Worm (Caenorhabditis elegans) whole organism, L1 larva: Measurements from ENCODE around the gene xbx-6.

Experiments
- C04F5.9 ChIP-seq: sonication (generic microtip); optimal IDR thresholded peaks from 2 replicates; lab custom pipeline; 2016; ENCODE audit warnings: missing genetic modification characterization, missing compliant biosample characterization
- aha-1 ChIP-seq: fragments of 150-350 bp; optimal IDR thresholded peaks from 2 replicates; lab custom pipeline; 2014; ENCODE audit warnings: missing biosample characterization, missing genetic modification characterization
- alr-1 ChIP-seq: fragments of 200-800 bp; sonication (Bioruptor generic); optimal IDR thresholded peaks from 2 replicates; lab custom pipeline; 2018; ENCODE audit warnings: borderline replicate concordance, mild to moderate bottlenecking, missing genetic modification characterization, missing compliant biosample characterization
- blmp-1 ChIP-seq: fragments of 150-350 bp; optimal IDR thresholded peaks from 2 replicates; lab custom pipeline; 2014; ENCODE audit warnings: missing biosample characterization, missing genetic modification characterization
- ceh-63 ChIP-seq: fragments of 200-800 bp; sonication (Bioruptor generic); optimal IDR thresholded peaks from 2 replicates; lab custom pipeline; 2018; ENCODE audit warnings: mild to moderate bottlenecking, missing genetic modification characterization, missing compliant biosample characterization
- ceh-88 ChIP-seq: fragments of 200-800 bp; sonication (Bioruptor generic); IDR thresholded peaks from 2 replicates; pipeline ENCODE4 v1.3.6; 2022; ENCODE audit warnings: missing genetic modification characterization, missing compliant biosample characterization
- ces-1 ChIP-seq: fragments of 150-350 bp; optimal IDR thresholded peaks from 2 replicates; lab custom pipeline; 2014; ENCODE audit warnings: missing biosample characterization, missing genetic modification reagents, missing genetic modification characterization
- dpl-1 ChIP-seq, 3 experiments: fragments of 150-350 bp in 2 of 3; sonication (generic microtip) in 1 of 3; optimal IDR thresholded peaks; 2 replicates each; lab custom pipeline; 2014 to 2017; ENCODE audit warnings: missing biosample characterization in 3 of 3, missing genetic modification characterization in 3 of 3, missing genetic modification reagents in 3 of 3
- dsc-1 ChIP-seq: sonication (generic microtip); optimal IDR thresholded peaks from 2 replicates; lab custom pipeline; 2016; ENCODE audit warnings: mild to moderate bottlenecking, missing genetic modification characterization, missing compliant biosample characterization
- efl-3 ChIP-seq: fragments of 200-800 bp; sonication (Bioruptor generic); optimal IDR thresholded peaks from 2 replicates; lab custom pipeline; 2018; ENCODE audit warnings: mild to moderate bottlenecking, missing genetic modification characterization, missing compliant biosample characterization
- egl-13 ChIP-seq: sonication (generic microtip); optimal IDR thresholded peaks from 2 replicates; lab custom pipeline; 2016; ENCODE audit warnings: missing genotype, missing genetic modification reagents, missing genetic modification characterization, missing compliant biosample characterization
- elt-2 ChIP-seq: sonication (generic microtip); optimal IDR thresholded peaks from 2 replicates; lab custom pipeline; 2016; ENCODE audit warnings: missing genetic modification characterization, mild to moderate bottlenecking, inconsistent platforms, missing compliant biosample characterization, missing genetic modification reagents
- elt-3 ChIP-seq, 6 experiments: fragments of 150-350 bp in 1 of 6; sonication (generic microtip); optimal IDR thresholded peaks; 2 replicates each; lab custom pipeline; 2017 to 2018; ENCODE audit warnings: missing biosample characterization in 6 of 6, missing genetic modification characterization in 6 of 6, inconsistent platforms in 1 of 6
- ets-5 ChIP-seq: fragments of 200-800 bp; sonication (Bioruptor generic); IDR thresholded peaks from 2 replicates; pipeline ENCODE4 v1.3.6; 2022; ENCODE audit warnings: missing genetic modification characterization, missing compliant biosample characterization
- fkh-10 ChIP-seq: sonication (generic microtip); optimal IDR thresholded peaks from 2 replicates; lab custom pipeline; 2017; ENCODE audit warnings: missing biosample characterization, missing genetic modification reagents, missing genetic modification characterization
- fkh-4 ChIP-seq: sonication (generic microtip); optimal IDR thresholded peaks from 2 replicates; lab custom pipeline; 2016; ENCODE audit warnings: missing compliant biosample characterization, missing genetic modification characterization, borderline replicate concordance
- fkh-8 ChIP-seq: sonication (generic microtip); optimal IDR thresholded peaks from 2 replicates; lab custom pipeline; 2016; ENCODE audit warnings: mild to moderate bottlenecking, missing genetic modification characterization, missing compliant biosample characterization
- hlh-17 ChIP-seq: fragments of 200-800 bp; sonication (Bioruptor generic); optimal IDR thresholded peaks from 2 replicates; lab custom pipeline; 2018; ENCODE audit warnings: missing genetic modification characterization, mild to moderate bottlenecking, missing compliant biosample characterization, moderate library complexity, borderline replicate concordance
- hlh-4 ChIP-seq: sonication (generic microtip); optimal IDR thresholded peaks from 2 replicates; lab custom pipeline; 2016; ENCODE audit warnings: mild to moderate bottlenecking, missing genetic modification characterization, missing compliant biosample characterization
- hpl-2 ChIP-seq: fragments of 150-350 bp; optimal IDR thresholded peaks from 2 replicates; lab custom pipeline; 2014; ENCODE audit warnings: missing biosample characterization, missing genetic modification reagents, missing genetic modification characterization
- isw-1 ChIP-seq: fragments of 200-800 bp; sonication (Bioruptor generic); IDR thresholded peaks from 2 replicates; pipeline ENCODE4 v1.3.6; 2022; ENCODE audit warnings: missing genetic modification characterization, missing compliant biosample characterization
- lin-15B ChIP-seq: fragments of 150-350 bp; sonication (generic microtip); optimal IDR thresholded peaks from 3 replicates; lab custom pipeline; 2014; ENCODE audit warnings: missing biosample characterization, missing genetic modification characterization
- lsy-2 ChIP-seq, 2 experiments: fragments of 150-350 bp; optimal IDR thresholded peaks; 2 replicates each; lab custom pipeline; 2014; ENCODE audit warnings: missing biosample characterization in 2 of 2, missing genetic modification characterization in 2 of 2
- mdl-1 ChIP-seq, 2 experiments: fragments of 150-350 bp; optimal IDR thresholded peaks; 2 replicates each; lab custom pipeline; 2014 to 2017; ENCODE audit warnings: missing biosample characterization in 2 of 2, missing genetic modification characterization in 2 of 2, inconsistent platforms in 1 of 2
- mef-2 ChIP-seq: fragments of 150-350 bp; optimal IDR thresholded peaks from 2 replicates; lab custom pipeline; 2014; ENCODE audit warnings: missing biosample characterization, missing genetic modification characterization
- mep-1 ChIP-seq: fragments of 150-350 bp; optimal IDR thresholded peaks from 2 replicates; lab custom pipeline; 2014; ENCODE audit warnings: missing biosample characterization, missing genetic modification characterization
- nhr-11 ChIP-seq: fragments of 150-350 bp; optimal IDR thresholded peaks from 2 replicates; lab custom pipeline; 2014; ENCODE audit warnings: missing biosample characterization, missing genetic modification characterization
- nhr-12 ChIP-seq: sonication (generic microtip); optimal IDR thresholded peaks from 2 replicates; lab custom pipeline; 2017; ENCODE audit warnings: missing biosample characterization, missing genetic modification characterization
- nhr-19 ChIP-seq: fragments of 200-800 bp; sonication (Bioruptor generic); conservative IDR thresholded peaks from 2 replicates; pipeline ENCODE4 v1.3.6; 2022; ENCODE audit warnings: missing genetic modification characterization, missing compliant biosample characterization
- nhr-237 ChIP-seq: fragments of 150-350 bp; optimal IDR thresholded peaks from 2 replicates; lab custom pipeline; 2014; ENCODE audit warnings: missing biosample characterization, missing genetic modification characterization
- nhr-71 ChIP-seq: sonication (generic microtip); optimal IDR thresholded peaks from 2 replicates; lab custom pipeline; 2016; ENCODE audit warnings: mild to moderate bottlenecking, missing genetic modification characterization, moderate library complexity, missing compliant biosample characterization
- nhr-76 ChIP-seq: sonication (generic microtip); optimal IDR thresholded peaks from 2 replicates; lab custom pipeline; 2017; ENCODE audit warnings: missing biosample characterization, missing genetic modification characterization
- nhr-84 ChIP-seq: sonication (generic microtip); optimal IDR thresholded peaks from 2 replicates; lab custom pipeline; 2017; ENCODE audit warnings: missing biosample characterization, missing genetic modification characterization
- nhr-85 ChIP-seq: sonication (generic microtip); peaks from one replicate; lab custom pipeline; 2016; ENCODE audit warnings: missing genetic modification characterization, inconsistent platforms, missing compliant biosample characterization
- nhr-90 ChIP-seq: sonication (generic microtip); optimal IDR thresholded peaks from 2 replicates; lab custom pipeline; 2016; ENCODE audit warnings: mild to moderate bottlenecking, missing genetic modification characterization, missing compliant biosample characterization; ENCODE audit not compliant: poor library complexity
- pqm-1 ChIP-seq: sonication (generic microtip); optimal IDR thresholded peaks from 3 replicates; lab custom pipeline; 2017; ENCODE audit warnings: missing biosample characterization, missing genetic modification characterization
- snpc-4 ChIP-seq: fragments of 150-350 bp; optimal IDR thresholded peaks from 2 replicates; lab custom pipeline; 2014; ENCODE audit warnings: missing biosample characterization, missing genetic modification characterization
- sox-4 ChIP-seq: sonication (generic microtip); optimal IDR thresholded peaks from 2 replicates; lab custom pipeline; 2016; ENCODE audit warnings: missing genetic modification characterization, missing compliant biosample characterization
- sptf-1 ChIP-seq: fragments of 150-350 bp; optimal IDR thresholded peaks from 2 replicates; lab custom pipeline; 2014; ENCODE audit warnings: missing biosample characterization, missing genetic modification characterization
- swsn-7 ChIP-seq: sonication (generic microtip); optimal IDR thresholded peaks from 2 replicates; lab custom pipeline; 2016; ENCODE audit warnings: missing genetic modification characterization, missing compliant biosample characterization
- tbx-2 ChIP-seq: sonication (generic microtip); optimal IDR thresholded peaks from 2 replicates; lab custom pipeline; 2016; ENCODE audit warnings: missing genetic modification characterization, missing compliant biosample characterization
- unc-130 ChIP-seq: fragments of 150-350 bp; optimal IDR thresholded peaks from 2 replicates; lab custom pipeline; 2017; ENCODE audit warnings: missing biosample characterization, missing genetic modification characterization, inconsistent platforms
- unc-30 ChIP-seq: sonication (generic microtip); optimal IDR thresholded peaks from 2 replicates; lab custom pipeline; 2017; ENCODE audit warnings: missing biosample characterization, missing genetic modification characterization
- unc-62 ChIP-seq: fragments of 150-350 bp; optimal IDR thresholded peaks from 2 replicates; lab custom pipeline; 2014; ENCODE audit warnings: missing biosample characterization, missing genetic modification reagents, missing genetic modification characterization
- unc-86 ChIP-seq: sonication (generic microtip); optimal IDR thresholded peaks from 2 replicates; lab custom pipeline; 2016; ENCODE audit warnings: missing genetic modification characterization, missing compliant biosample characterization
- xbp-1 ChIP-seq: sonication (generic microtip); optimal IDR thresholded peaks from 2 replicates; lab custom pipeline; 2016; ENCODE audit warnings: missing genetic modification characterization, missing compliant biosample characterization
- zag-1 ChIP-seq: fragments of 150-350 bp; optimal IDR thresholded peaks from 2 replicates; lab custom pipeline; 2014; ENCODE audit warnings: missing biosample characterization, missing genetic modification characterization
- zip-4 ChIP-seq: fragments of 200-800 bp; sonication (Bioruptor generic); optimal IDR thresholded peaks from 2 replicates; lab custom pipeline; 2018; ENCODE audit warnings: mild to moderate bottlenecking, missing genetic modification characterization, moderate library complexity, missing compliant biosample characterization

xbx-6 gene

DNA sequence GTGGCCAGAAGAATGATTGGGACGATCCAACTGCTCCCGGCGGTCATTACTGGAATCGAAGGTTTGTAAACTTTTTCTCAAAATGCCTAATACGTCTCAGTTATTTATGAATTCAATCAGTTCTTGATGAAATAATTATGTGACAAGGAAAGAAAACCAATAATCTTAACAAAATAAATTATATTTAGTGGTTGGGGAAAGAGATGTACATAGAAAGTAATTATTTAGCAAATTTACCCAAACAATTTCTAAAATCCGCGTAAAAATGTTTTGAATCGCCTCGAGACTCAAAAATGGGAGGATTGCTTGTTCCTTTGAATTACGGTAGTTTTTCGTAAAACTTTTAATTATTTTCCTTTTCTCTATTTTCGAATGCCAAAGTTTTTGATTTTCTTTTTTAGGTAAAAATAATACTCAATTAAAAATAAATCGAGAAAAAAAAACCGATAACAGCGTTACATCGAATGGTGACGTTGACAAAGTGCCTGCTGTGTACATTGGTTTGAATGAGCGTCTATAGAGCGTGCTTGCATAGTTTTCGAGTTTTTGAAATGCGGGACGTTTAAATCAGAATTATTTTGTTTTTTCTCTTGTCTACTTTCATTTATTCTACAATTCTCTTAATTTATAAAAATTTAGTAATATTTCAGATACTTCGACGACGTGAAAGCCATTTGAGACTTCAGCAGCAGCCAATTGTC lies 26.8 kb downstream of the xbx-6 start, which contains the start of the genes aagr-3 and drap-1 (continued):
- TF ChIP-seq ets-5 (GFP tag; lab: Robert Waterston, UW) (no peak), ceh-63 (GFP tag; lab: Kevin White, UChicago) (no peak), fkh-4 (no peak), fkh-10 (GFP tag; lab: Kevin White, UChicago) (no peak), zag-1 (no peak), egl-13 (tag; lab: Kevin White, UChicago) (no peak), elt-2 (tag; lab: Kevin White, UChicago) (peak; percentile 11), nhr-76 (tag; lab: Kevin White, UChicago) (no peak), ceh-88 (GFP tag; lab: Robert Waterston, UW) (no peak), mdl-1 (tag; optimal IDR thresholded peaks at IDR 0.05; lab: Kevin White, UChicago) (peak in 1 of 2 experiments; percentile 42), zip-4 (no peak), tbx-2 (no peak), nhr-19 (GFP tag; lab: Robert Waterston, UW) (peak; percentile 40), pqm-1 (no peak), nhr-71 (peak; percentile 63), xbp-1 (peak; percentile 99), dpl-1 (GFP tag; optimal IDR thresholded peaks at IDR 0.05; lab: Kevin White, UChicago) (peak; percentile 52 to 84 (median 75)), lsy-2 (tag; optimal IDR thresholded peaks at IDR 0.05; lab: Kevin White, UChicago) (peak; percentile 51 to 88), snpc-4 (tag; lab: Kevin White, UChicago) (no peak), unc-130 (tag; lab: Kevin White, UChicago) (no peak), swsn-7 (peak; percentile 36), unc-30 (tag; lab: Kevin White, UChicago) (no peak), unc-62 (no peak), hlh-4 (tag; lab: Kevin White, UChicago) (no peak), isw-1 (GFP tag; lab: Robert Waterston, UW) (no peak), dsc-1 (tag; lab: Kevin White, UChicago) (no peak), unc-86 (tag; lab: Kevin White, UChicago) (no peak), hpl-2 (no peak), efl-3 (GFP tag; lab: Kevin White, UChicago) (no peak), nhr-90 (tag; lab: Kevin White, UChicago) (peak; percentile 50), nhr-11 (tag; lab: Kevin White, UChicago) (no peak), sptf-1 (no peak)

DNA sequence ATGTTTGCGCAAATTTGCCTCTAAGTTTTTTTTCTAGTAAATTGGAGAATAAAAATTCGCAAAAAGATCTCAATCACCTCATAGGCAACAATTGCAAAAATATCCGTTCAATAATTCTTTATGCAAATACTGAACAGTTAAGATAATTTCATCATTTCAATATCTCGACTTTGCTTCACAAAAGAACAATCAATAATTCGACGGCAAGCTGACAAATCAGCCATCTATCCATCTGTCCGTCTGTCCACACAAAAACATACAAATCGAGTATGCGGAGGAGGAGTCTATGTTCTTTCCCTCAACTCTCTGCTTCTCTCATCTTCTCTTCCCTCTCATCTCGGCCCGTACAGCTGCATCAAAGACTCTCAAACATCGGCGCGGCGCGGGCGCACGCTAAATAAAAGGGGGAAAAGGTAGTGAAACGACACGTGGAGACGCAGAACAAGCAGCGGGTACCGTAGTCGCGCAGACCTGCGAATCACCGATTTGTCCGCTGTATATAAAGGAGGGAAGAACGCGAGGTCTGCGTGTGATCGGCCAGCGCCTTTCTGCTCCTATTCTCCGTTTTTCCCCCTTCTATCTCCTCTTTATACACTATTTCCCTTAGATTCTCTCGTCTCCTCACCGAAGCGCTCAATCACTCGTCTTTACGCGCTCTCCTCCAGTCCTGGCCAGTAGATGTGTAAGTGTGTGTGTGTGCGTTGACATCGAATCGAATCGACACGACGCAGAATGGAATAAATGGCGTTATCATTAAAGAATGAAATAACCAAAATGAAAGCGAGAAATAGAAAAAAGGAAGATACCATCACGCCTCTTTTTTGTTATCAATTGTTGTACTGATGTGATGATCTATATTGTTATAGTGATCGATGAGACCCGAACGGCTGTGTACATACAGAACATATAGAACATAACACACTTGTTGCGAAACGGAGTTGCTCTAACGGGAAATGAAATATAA lies 28.2 kb downstream of the xbx-6 start:
- TF ChIP-seq aha-1 (tag; lab: Kevin White, UChicago): no peak
- peak; percentile 87 for TF ChIP-seq sox-4 (tag; lab: Kevin White, UChicago)
- peak; percentile 99 for TF ChIP-seq fkh-8 (tag; lab: Kevin White, UChicago)
- TF ChIP-seq zip-4: peak; percentile 67
- TF ChIP-seq ceh-88 (GFP tag; lab: Robert Waterston, UW): peak; percentile 87
- no peak for TF ChIP-seq sptf-1
- peak; percentile 60 for TF ChIP-seq lin-15B
- peak; percentile 59 for TF ChIP-seq nhr-237 (tag; lab: Kevin White, UChicago)
- peak in 3 of 6 experiments; percentile 50 to 81 (median 72) for TF ChIP-seq elt-3 (tag; optimal IDR thresholded peaks at IDR 0.05; lab: Kevin White, UChicago)
- peak; percentile 91 for TF ChIP-seq dsc-1 (tag; lab: Kevin White, UChicago)
- TF ChIP-seq mdl-1 (tag; optimal IDR thresholded peaks at IDR 0.05; lab: Kevin White, UChicago): peak; percentile 74 to 97
- peak; percentile 76 for TF ChIP-seq mep-1 (tag; lab: Kevin White, UChicago)
- peak; percentile 89 for TF ChIP-seq blmp-1 (tag; lab: Kevin White, UChicago)
- peak; percentile 96 for TF ChIP-seq unc-86 (tag; lab: Kevin White, UChicago)
- peak; percentile 60 for TF ChIP-seq C04F5.9
- TF ChIP-seq nhr-12 (tag; lab: Kevin White, UChicago): peak; percentile 11
- TF ChIP-seq alr-1 (tag; lab: Kevin White, UChicago): no peak
- peak; percentile 23 for TF ChIP-seq ces-1 (GFP tag; lab: Kevin White, UChicago)
- no peak for TF ChIP-seq nhr-84 (tag; lab: Kevin White, UChicago)
- peak; percentile 96 for TF ChIP-seq nhr-85
- no peak for TF ChIP-seq unc-30 (tag; lab: Kevin White, UChicago)
- no peak for TF ChIP-seq hlh-17 (GFP tag; lab: Kevin White, UChicago)
- peak; percentile 82 for TF ChIP-seq mef-2 (tag; lab: Kevin White, UChicago)
- peak; percentile 92 for TF ChIP-seq nhr-76 (tag; lab: Kevin White, UChicago)
- TF ChIP-seq fkh-4: peak; percentile 40
